Fruit fly (Drosophila melanogaster) whole organism, embryonic: Measurements from ENCODE around the gene RPA3.

Source experiments
- Atf3 ChIP-seq: fragments of 200-800 bp; sonication (Bioruptor generic); optimal IDR thresholded peaks from 3 replicates; lab custom pipeline; 2016; ENCODE audit warnings: missing biosample characterization, missing genetic modification characterization
- Atf6 ChIP-seq: fragments of 200-800 bp; sonication (Bioruptor generic); IDR thresholded peaks from 2 replicates; pipeline ENCODE4 v1.3.6; 2022; ENCODE audit warnings: missing biosample characterization, missing genetic modification characterization
- Bdp1 ChIP-seq: fragments of 200-800 bp; sonication (Bioruptor generic); optimal IDR thresholded peaks from 3 replicates; lab custom pipeline; 2016; ENCODE audit warnings: missing biosample characterization, missing genetic modification characterization
- CG10267 ChIP-seq: fragments of 200-800 bp; sonication (Bioruptor generic); optimal IDR thresholded peaks from 2 replicates; lab custom pipeline; 2018; ENCODE audit warnings: missing biosample characterization, mild to moderate bottlenecking, missing genetic modification characterization, moderate library complexity
- CG10959 ChIP-seq: fragments of 200-800 bp; sonication (Bioruptor generic); IDR thresholded peaks from 2 replicates; pipeline ENCODE4 v1.3.6; 2022; ENCODE audit warnings: missing biosample characterization, missing genetic modification characterization
- CG11560 ChIP-seq: fragments of 200-800 bp; sonication (Bioruptor generic); IDR thresholded peaks from 3 replicates; pipeline ENCODE4 v1.3.6; 2022; ENCODE audit warnings: missing biosample characterization, missing genetic modification characterization
- CG12299 ChIP-seq: fragments of 200-800 bp; sonication (Bioruptor generic); optimal IDR thresholded peaks from 2 replicates; lab custom pipeline; 2018; ENCODE audit warnings: missing biosample characterization, mild to moderate bottlenecking, missing genetic modification characterization
- CG12391 ChIP-seq: fragments of 200-800 bp; sonication (Bioruptor generic); optimal IDR thresholded peaks from 3 replicates; lab custom pipeline; 2018; ENCODE audit warnings: missing biosample characterization, mild to moderate bottlenecking, missing genetic modification characterization, moderate library complexity
- CG13123 ChIP-seq: fragments of 200-800 bp; sonication (Bioruptor generic); optimal IDR thresholded peaks from 2 replicates; lab custom pipeline; 2016; ENCODE audit warnings: missing biosample characterization, missing genetic modification characterization
- CG15601 ChIP-seq: fragments of 200-800 bp; sonication (Bioruptor generic); optimal IDR thresholded peaks from 3 replicates; lab custom pipeline; 2019; ENCODE audit warnings: missing biosample characterization, mild to moderate bottlenecking, missing genetic modification characterization, moderate library complexity
- CG16813 ChIP-seq: fragments of 200-800 bp; sonication (Bioruptor generic); IDR thresholded peaks from 3 replicates; pipeline ENCODE4 v1.3.6; 2022; ENCODE audit warnings: missing biosample characterization, missing genetic modification characterization; ENCODE audit not compliant: partially characterized antibody
- CG16815 ChIP-seq: fragments of 200-800 bp; sonication (Bioruptor generic); optimal IDR thresholded peaks from 3 replicates; lab custom pipeline; 2017; ENCODE audit warnings: missing biosample characterization, mild to moderate bottlenecking, missing genetic modification characterization
- CG18599 ChIP-seq: fragments of 200-800 bp; sonication (Bioruptor generic); optimal IDR thresholded peaks from 3 replicates; lab custom pipeline; 2017; ENCODE audit warnings: missing biosample characterization, missing genetic modification characterization, mild to moderate bottlenecking, moderate library complexity, missing genetic modification reagents
- CG18764 ChIP-seq: fragments of 200-800 bp; sonication (Bioruptor generic); optimal IDR thresholded peaks from 3 replicates; lab custom pipeline; 2016; ENCODE audit warnings: missing biosample characterization, missing genetic modification characterization
- CG32767 ChIP-seq: fragments of 200-800 bp; sonication (Bioruptor generic); IDR thresholded peaks from 2 replicates; pipeline ENCODE4 v1.3.6; 2022; ENCODE audit warnings: missing biosample characterization, missing genetic modification characterization
- CG42726 ChIP-seq: fragments of 200-800 bp; sonication (Bioruptor generic); IDR thresholded peaks from 2 replicates; pipeline ENCODE4 v1.3.6; 2022; ENCODE audit warnings: missing biosample characterization, missing genetic modification characterization; ENCODE audit not compliant: partially characterized antibody
- CG5245 ChIP-seq: fragments of 200-800 bp; sonication (Bioruptor generic); optimal IDR thresholded peaks from 3 replicates; lab custom pipeline; 2016; ENCODE audit warnings: missing biosample characterization, missing genetic modification characterization
- CG6175 ChIP-seq: fragments of 200-800 bp; sonication (Bioruptor generic); IDR thresholded peaks from 3 replicates; pipeline ENCODE4 v1.3.6; 2022; ENCODE audit warnings: missing biosample characterization, missing genetic modification characterization
- CG6272 ChIP-seq: fragments of 200-800 bp; sonication (Bioruptor generic); IDR thresholded peaks from 2 replicates; pipeline ENCODE4 v1.3.6; 2022; ENCODE audit warnings: missing biosample characterization, missing genetic modification characterization
- CG6654 ChIP-seq: fragments of 200-800 bp; sonication (Bioruptor generic); optimal IDR thresholded peaks from 2 replicates; lab custom pipeline; 2017; ENCODE audit warnings: missing biosample characterization, mild to moderate bottlenecking, missing genetic modification characterization
- CG8478 ChIP-seq: fragments of >200 bp; optimal IDR thresholded peaks from 2 replicates; lab custom pipeline; 2018
- CG9609 ChIP-seq: fragments of 200-800 bp; sonication (Bioruptor generic); optimal IDR thresholded peaks from 3 replicates; lab custom pipeline; 2016; ENCODE audit warnings: missing biosample characterization, missing genetic modification characterization
- CG9876 ChIP-seq: fragments of 200-800 bp; sonication (Bioruptor generic); optimal IDR thresholded peaks from 2 replicates; lab custom pipeline; 2016; ENCODE audit warnings: missing biosample characterization, missing genetic modification characterization
- Dp ChIP-seq: fragments of 200-800 bp; sonication (Bioruptor generic); optimal IDR thresholded peaks from 2 replicates; lab custom pipeline; 2018; ENCODE audit warnings: missing biosample characterization, mild to moderate bottlenecking, missing genetic modification characterization, moderate library complexity
- Drgx ChIP-seq: fragments of 200-800 bp; sonication (Bioruptor generic); IDR thresholded peaks from 2 replicates; pipeline ENCODE4 v1.3.6; 2022; ENCODE audit warnings: missing biosample characterization, missing genetic modification characterization
- Elba2 ChIP-seq: fragments of 200-800 bp; sonication (Bioruptor generic); optimal IDR thresholded peaks from 3 replicates; lab custom pipeline; 2016; ENCODE audit warnings: missing biosample characterization, missing genetic modification characterization
- Fer2 ChIP-seq: fragments of 200-800 bp; sonication (Bioruptor generic); optimal IDR thresholded peaks from 2 replicates; lab custom pipeline; 2018; ENCODE audit warnings: missing biosample characterization, mild to moderate bottlenecking, missing genetic modification characterization, moderate library complexity
- Fer3 ChIP-seq: fragments of 200-800 bp; sonication (Bioruptor generic); optimal IDR thresholded peaks from 2 replicates; lab custom pipeline; 2018; ENCODE audit warnings: missing biosample characterization, mild to moderate bottlenecking, missing genetic modification characterization, moderate library complexity
- HLH4C ChIP-seq: fragments of 200-800 bp; sonication (Bioruptor generic); IDR thresholded peaks from 3 replicates; pipeline ENCODE4 v1.3.6; 2022; ENCODE audit warnings: missing biosample characterization, missing genetic modification characterization; ENCODE audit not compliant: partially characterized antibody
- Hand ChIP-seq: fragments of 200-800 bp; sonication (Bioruptor generic); optimal IDR thresholded peaks from 2 replicates; lab custom pipeline; 2017; ENCODE audit warnings: mild to moderate bottlenecking, missing biosample characterization, missing genetic modification reagents, missing genetic modification characterization
- MESR4 ChIP-seq: fragments of 200-800 bp; sonication (Bioruptor generic); optimal IDR thresholded peaks from 2 replicates; lab custom pipeline; 2018; ENCODE audit warnings: missing biosample characterization, mild to moderate bottlenecking, missing genetic modification characterization, moderate library complexity
- Myb ChIP-seq: fragments of 200-800 bp; sonication (Bioruptor generic); optimal IDR thresholded peaks from 2 replicates; lab custom pipeline; 2016; ENCODE audit warnings: missing biosample characterization, missing genetic modification characterization
- PHDP ChIP-seq: fragments of 200-800 bp; sonication (Bioruptor generic); optimal IDR thresholded peaks from 3 replicates; lab custom pipeline; 2018; ENCODE audit warnings: missing biosample characterization, mild to moderate bottlenecking, missing genetic modification characterization, moderate library complexity
- Usf ChIP-seq: fragments of 200-800 bp; sonication (Bioruptor generic); optimal IDR thresholded peaks from 2 replicates; lab custom pipeline; 2017; ENCODE audit warnings: missing genotype, missing biosample characterization, missing genetic modification characterization
- al ChIP-seq: fragments of 200-800 bp; sonication (Bioruptor generic); IDR thresholded peaks from 2 replicates; pipeline ENCODE4 v1.3.6; 2022; ENCODE audit warnings: missing biosample characterization, missing genetic modification characterization
- ap ChIP-seq: fragments of 200-800 bp; sonication (Bioruptor generic); IDR thresholded peaks from 2 replicates; pipeline ENCODE4 v1.3.6; 2022; ENCODE audit warnings: missing biosample characterization, missing genetic modification characterization
- btn ChIP-seq: fragments of 200-800 bp; sonication (Bioruptor generic); optimal IDR thresholded peaks from 2 replicates; lab custom pipeline; 2016; ENCODE audit warnings: missing biosample characterization, missing genetic modification characterization
- cato ChIP-seq: fragments of 200-800 bp; sonication (Bioruptor generic); optimal IDR thresholded peaks from 2 replicates; lab custom pipeline; 2016; ENCODE audit warnings: missing biosample characterization, missing genetic modification characterization, borderline replicate concordance
- dati ChIP-seq: fragments of 200-800 bp; sonication (Bioruptor generic); IDR thresholded peaks from 2 replicates; pipeline ENCODE4 v1.3.6; 2022; ENCODE audit warnings: missing biosample characterization, missing genetic modification characterization
- dysf ChIP-seq: fragments of 200-800 bp; sonication (Bioruptor generic); IDR thresholded peaks from 3 replicates; pipeline ENCODE4 v1.3.6; 2022; ENCODE audit warnings: missing biosample characterization, missing genetic modification characterization
- en ChIP-seq: fragments of 200-800 bp; sonication (Bioruptor generic); optimal IDR thresholded peaks from 2 replicates; lab custom pipeline; 2016; ENCODE audit warnings: missing biosample characterization, missing genetic modification characterization
- gcm2 ChIP-seq: fragments of 200-800 bp; sonication (Bioruptor generic); optimal IDR thresholded peaks from 2 replicates; lab custom pipeline; 2016; ENCODE audit warnings: missing biosample characterization, missing genetic modification characterization
- hth ChIP-seq: fragments of >200 bp; optimal IDR thresholded peaks from 2 replicates; lab custom pipeline; 2017; ENCODE audit warnings: inconsistent platforms
- kay ChIP-seq: fragments of 200-800 bp; sonication (Bioruptor generic); optimal IDR thresholded peaks from 2 replicates; lab custom pipeline; 2016; ENCODE audit warnings: missing biosample characterization, missing genetic modification characterization
- nerfin-1 ChIP-seq: fragments of 200-800 bp; sonication (Bioruptor generic); optimal IDR thresholded peaks from 3 replicates; lab custom pipeline; 2019; ENCODE audit warnings: missing biosample characterization, mild to moderate bottlenecking, missing genetic modification characterization, moderate library complexity
- odd ChIP-seq: fragments of 200-800 bp; sonication (Bioruptor generic); optimal IDR thresholded peaks from 2 replicates; lab custom pipeline; 2017; ENCODE audit warnings: missing biosample characterization, mild to moderate bottlenecking, missing genetic modification characterization
- phol ChIP-seq: fragments of 200-800 bp; sonication (Bioruptor generic); optimal IDR thresholded peaks from 3 replicates; lab custom pipeline; 2018; ENCODE audit warnings: missing biosample characterization, mild to moderate bottlenecking, missing genetic modification characterization, moderate library complexity
- run ChIP-seq: fragments of 200-800 bp; sonication (Bioruptor generic); optimal IDR thresholded peaks from 3 replicates; lab custom pipeline; 2018; ENCODE audit warnings: missing biosample characterization, mild to moderate bottlenecking, missing genetic modification characterization
- scrt ChIP-seq: fragments of 200-800 bp; sonication (Bioruptor generic); optimal IDR thresholded peaks from 2 replicates; lab custom pipeline; 2018; ENCODE audit warnings: missing biosample characterization, mild to moderate bottlenecking, missing genetic modification characterization, moderate library complexity
- vfl ChIP-seq: fragments of 200-800 bp; sonication (Bioruptor generic); optimal IDR thresholded peaks from 2 replicates; lab custom pipeline; 2016; ENCODE audit warnings: missing biosample characterization, missing genetic modification characterization
- wdn ChIP-seq: fragments of 200-800 bp; sonication (Bioruptor generic); IDR thresholded peaks from 2 replicates; pipeline ENCODE4 v1.3.6; 2022; ENCODE audit warnings: missing biosample characterization, missing genetic modification characterization
- zen ChIP-seq: fragments of 200-800 bp; sonication (Bioruptor generic); optimal IDR thresholded peaks from 3 replicates; lab custom pipeline; 2018; ENCODE audit warnings: missing biosample characterization, mild to moderate bottlenecking, missing genetic modification characterization, moderate library complexity

RPA3 gene

DNA sequence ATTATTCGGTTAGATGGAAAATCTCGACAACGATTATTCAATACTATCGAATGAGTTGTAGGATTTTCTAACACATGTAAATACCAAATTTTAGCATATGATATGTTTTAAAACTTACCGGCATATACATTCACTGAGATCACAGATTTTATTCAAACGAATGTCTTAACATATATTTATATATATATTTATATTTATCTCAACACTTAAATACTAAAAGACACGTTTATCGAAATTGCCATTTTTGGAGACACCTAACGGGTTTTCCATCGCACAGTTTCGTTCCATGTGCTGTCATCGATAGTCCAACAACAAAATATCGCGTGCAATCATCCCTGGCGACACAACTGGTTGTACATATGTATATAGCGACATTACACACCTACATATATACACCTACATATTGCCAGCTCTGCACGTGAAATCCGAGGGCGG is 4.0 kb downstream of the RPA3 start, which contains the start of the genes CG2247 and CG1703 (continued):
- TF ChIP-seq Atf3 (GFP tag; lab: Kevin White, UChicago), result no peak
- no peak for TF ChIP-seq CG32767 (GFP tag; lab: Robert Waterston, UW)
- TF ChIP-seq Atf6, result no peak
- TF ChIP-seq CG15601 (tag; lab: Kevin White, UChicago), result peak; percentile 35
- no peak for TF ChIP-seq cato (GFP tag; lab: Kevin White, UChicago)
- TF ChIP-seq Fer3, result no peak
- TF ChIP-seq scrt (GFP tag; lab: Kevin White, UChicago), result peak; percentile 28
- TF ChIP-seq vfl (GFP tag; lab: Kevin White, UChicago), result no peak
- TF ChIP-seq hth (lab: Kevin White, UChicago), result no peak
- no peak for TF ChIP-seq btn (GFP tag; lab: Kevin White, UChicago)
- no peak for TF ChIP-seq CG16815
- TF ChIP-seq odd (GFP tag; lab: Kevin White, UChicago), result no peak
- no peak for TF ChIP-seq Usf (GFP tag; lab: Kevin White, UChicago)
- no peak for TF ChIP-seq MESR4 (GFP tag; lab: Kevin White, UChicago)
- no peak for TF ChIP-seq CG5245 (GFP tag; lab: Kevin White, UChicago)
- TF ChIP-seq Fer2 (tag; lab: Kevin White, UChicago), result no peak
- no peak for TF ChIP-seq CG6175 (GFP tag; lab: Robert Waterston, UW)
- no peak for TF ChIP-seq Bdp1 (GFP tag; lab: Kevin White, UChicago)
- peak; percentile 23 for TF ChIP-seq Myb (GFP tag; lab: Kevin White, UChicago)
- no peak for TF ChIP-seq al
- no peak for TF ChIP-seq wdn (GFP tag; lab: Robert Waterston, UW)
- no peak for TF ChIP-seq Hand (GFP tag; lab: Kevin White, UChicago)
- peak; percentile 75 for TF ChIP-seq CG42726 (GFP tag; lab: Robert Waterston, UW)
- peak; percentile 45 for TF ChIP-seq Dp (GFP tag; lab: Kevin White, UChicago)
- TF ChIP-seq CG18764 (GFP tag; lab: Kevin White, UChicago), result no peak
- no peak; the same call in 2 of the 3 replicates for TF ChIP-seq CG11560
- no peak for TF ChIP-seq dati (GFP tag; lab: Robert Waterston, UW)
- TF ChIP-seq CG9609 (GFP tag; lab: Kevin White, UChicago), result no peak
- peak; percentile 80 for TF ChIP-seq CG10267 (tag; lab: Kevin White, UChicago)
- TF ChIP-seq CG16813 (GFP tag; lab: Robert Waterston, UW), result peak; percentile 82
- TF ChIP-seq CG6654 (GFP tag; lab: Kevin White, UChicago), result no peak
- TF ChIP-seq dysf (GFP tag; lab: Robert Waterston, UW), result no peak
- no peak for TF ChIP-seq Elba2 (GFP tag; lab: Kevin White, UChicago)
- no peak for TF ChIP-seq CG10959 (GFP tag; lab: Robert Waterston, UW)
- TF ChIP-seq nerfin-1 (tag; lab: Kevin White, UChicago), result no peak
- TF ChIP-seq phol, result peak; percentile 65
- no peak for TF ChIP-seq CG8478
- peak; percentile 37 for TF ChIP-seq zen (tag; lab: Kevin White, UChicago)
- TF ChIP-seq gcm2 (GFP tag; lab: Kevin White, UChicago), result no peak
- TF ChIP-seq CG12391, result peak; percentile 63
- no peak for TF ChIP-seq CG18599
- TF ChIP-seq kay (GFP tag; lab: Kevin White, UChicago), result no peak
- no peak for TF ChIP-seq Drgx (GFP tag; lab: Robert Waterston, UW)
- TF ChIP-seq PHDP (tag; lab: Kevin White, UChicago), result no peak
- TF ChIP-seq en (GFP tag; lab: Kevin White, UChicago), result no peak
- TF ChIP-seq ap (GFP tag; lab: Robert Waterston, UW), result no peak
- no peak for TF ChIP-seq CG13123 (GFP tag; lab: Kevin White, UChicago)
- TF ChIP-seq HLH4C (GFP tag; lab: Robert Waterston, UW), result peak; percentile 73; the same call in 2 of the 3 replicates
- no peak for TF ChIP-seq run
- TF ChIP-seq CG9876 (GFP tag; lab: Kevin White, UChicago), result no peak
- TF ChIP-seq CG12299 (tag; lab: Kevin White, UChicago), result no peak
- TF ChIP-seq CG6272, result no peak
